Worm (Caenorhabditis elegans): ENCODE results near the gene zchc-1A.

The zchc-1A gene

ce11 chrX:5201860-5202259 lies 27.7 kb downstream of the zchc-1A start:
- TF ChIP-seq tra-4 (tag; optimal IDR thresholded peaks at IDR 0.05) (no peak), hnd-1 (tag; optimal IDR thresholded peaks at IDR 0.05) (no peak), F13C5.2 (tag; optimal IDR thresholded peaks at IDR 0.05) (no peak), tbx-37 (GFP tag; conservative IDR thresholded peaks at IDR 0.05) (no peak), ama-1 (optimal IDR thresholded peaks at IDR 0.05) (no peak), hmg-4 (GFP tag; optimal IDR thresholded peaks at IDR 0.05) (no peak), sea-1 (GFP tag; conservative IDR thresholded peaks at IDR 0.05) (no peak), tbx-11 (GFP tag; IDR thresholded peaks at IDR 0.05) (no peak), scrt-1 (GFP tag; IDR thresholded peaks at IDR 0.05) (no peak), hmbx-1 (tag; optimal IDR thresholded peaks at IDR 0.05) (no peak), flt-1 (GFP tag; IDR thresholded peaks at IDR 0.05) (no peak), ceh-36 (tag; optimal IDR thresholded peaks at IDR 0.05) (no peak), aly-1 (tag; optimal IDR thresholded peaks at IDR 0.05) (no peak), ets-7 (tag; optimal IDR thresholded peaks at IDR 0.05) (no peak), pes-1 (GFP tag; IDR thresholded peaks at IDR 0.05) (no peak), B0310.2 (tag; optimal IDR thresholded peaks at IDR 0.05) (no peak), ceh-13 (GFP tag; optimal IDR thresholded peaks at IDR 0.05) (no peak)

- TF ChIP-seq scrt-1 (GFP tag; IDR thresholded peaks at IDR 0.05) (no peak), flt-1 (GFP tag; IDR thresholded peaks at IDR 0.05) (no peak), hmbx-1 (tag; optimal IDR thresholded peaks at IDR 0.05) (no peak), aly-1 (tag; optimal IDR thresholded peaks at IDR 0.05) (no peak), ceh-36 (tag; optimal IDR thresholded peaks at IDR 0.05) (no peak), tra-4 (tag; optimal IDR thresholded peaks at IDR 0.05) (no peak), hmg-4 (GFP tag; optimal IDR thresholded peaks at IDR 0.05) (no peak), ceh-13 (GFP tag; optimal IDR thresholded peaks at IDR 0.05) (no peak), pes-1 (GFP tag; IDR thresholded peaks at IDR 0.05) (no peak), ets-7 (tag; optimal IDR thresholded peaks at IDR 0.05) (no peak), tbx-11 (GFP tag; IDR thresholded peaks at IDR 0.05) (no peak), ama-1 (optimal IDR thresholded peaks at IDR 0.05) (no peak), hnd-1 (tag; optimal IDR thresholded peaks at IDR 0.05) (no peak), F13C5.2 (tag; optimal IDR thresholded peaks at IDR 0.05) (no peak), sea-1 (GFP tag; conservative IDR thresholded peaks at IDR 0.05) (no peak), tbx-37 (GFP tag; conservative IDR thresholded peaks at IDR 0.05) (no peak), B0310.2 (tag; optimal IDR thresholded peaks at IDR 0.05) (no peak)
These were observed 28.2 kb downstream of the zchc-1A start for ce11 chrX:5202399-5202798.

- TF ChIP-seq hmg-4 (GFP tag; optimal IDR thresholded peaks at IDR 0.05) = no peak
- TF ChIP-seq pes-1 (GFP tag; IDR thresholded peaks at IDR 0.05) = no peak
- no peak for TF ChIP-seq sea-1 (GFP tag; conservative IDR thresholded peaks at IDR 0.05)
- no peak for TF ChIP-seq flt-1 (GFP tag; IDR thresholded peaks at IDR 0.05)
- no peak for TF ChIP-seq aly-1 (tag; optimal IDR thresholded peaks at IDR 0.05)
- TF ChIP-seq F13C5.2 (tag; optimal IDR thresholded peaks at IDR 0.05) = no peak
- TF ChIP-seq ceh-13 (GFP tag; optimal IDR thresholded peaks at IDR 0.05) = no peak
These were observed 28.8 kb downstream of the zchc-1A start for ce11 chrX:5202923-5203322.

- TF ChIP-seq ceh-36 (tag; optimal IDR thresholded peaks at IDR 0.05) (no peak), scrt-1 (GFP tag; IDR thresholded peaks at IDR 0.05) (no peak), hmg-4 (GFP tag; optimal IDR thresholded peaks at IDR 0.05) (peak; percentile 71), ets-7 (tag; optimal IDR thresholded peaks at IDR 0.05) (peak; percentile 28), aly-1 (tag; optimal IDR thresholded peaks at IDR 0.05) (peak; percentile 64)
These were observed 31.4 kb downstream of the zchc-1A start, which contains the start of gene H28G03.2 for ce11 chrX:5205561-5205960. TSS of gene H28G03.2 (plus strand) at chrX:5205760.

- TF ChIP-seq ceh-13 (GFP tag; optimal IDR thresholded peaks at IDR 0.05) (no peak), B0310.2 (tag; optimal IDR thresholded peaks at IDR 0.05) (no peak), ceh-36 (tag; optimal IDR thresholded peaks at IDR 0.05) (no peak), ama-1 (optimal IDR thresholded peaks at IDR 0.05) (no peak), tbx-11 (GFP tag; IDR thresholded peaks at IDR 0.05) (no peak), flt-1 (GFP tag; IDR thresholded peaks at IDR 0.05) (no peak), tbx-37 (GFP tag; conservative IDR thresholded peaks at IDR 0.05) (no peak), ets-7 (tag; optimal IDR thresholded peaks at IDR 0.05) (no peak), hnd-1 (tag; optimal IDR thresholded peaks at IDR 0.05) (no peak), hmbx-1 (tag; optimal IDR thresholded peaks at IDR 0.05) (no peak), scrt-1 (GFP tag; IDR thresholded peaks at IDR 0.05) (no peak)
These were observed 33.6 kb downstream of the zchc-1A start for ce11 chrX:5207819-5208218.

ce11 chrX:5208326-5208725 lies 34.2 kb downstream of the zchc-1A start:
- TF ChIP-seq hnd-1 (tag; optimal IDR thresholded peaks at IDR 0.05) = no peak
- TF ChIP-seq F13C5.2 (tag; optimal IDR thresholded peaks at IDR 0.05) = no peak
- no peak for TF ChIP-seq scrt-1 (GFP tag; IDR thresholded peaks at IDR 0.05)
- no peak for TF ChIP-seq B0310.2 (tag; optimal IDR thresholded peaks at IDR 0.05)
- TF ChIP-seq ceh-13 (GFP tag; optimal IDR thresholded peaks at IDR 0.05) = no peak
- no peak for TF ChIP-seq flt-1 (GFP tag; IDR thresholded peaks at IDR 0.05)
- TF ChIP-seq sea-1 (GFP tag; conservative IDR thresholded peaks at IDR 0.05) = no peak
- TF ChIP-seq ets-7 (tag; optimal IDR thresholded peaks at IDR 0.05) = no peak
- TF ChIP-seq ceh-36 (tag; optimal IDR thresholded peaks at IDR 0.05) = no peak
- no peak for TF ChIP-seq ama-1 (optimal IDR thresholded peaks at IDR 0.05)

ce11 chrX:5208831-5209230 lies 34.7 kb downstream of the zchc-1A start:
- no peak for TF ChIP-seq tra-4 (tag; optimal IDR thresholded peaks at IDR 0.05)
- TF ChIP-seq aly-1 (tag; optimal IDR thresholded peaks at IDR 0.05) = no peak
- no peak for TF ChIP-seq tbx-37 (GFP tag; conservative IDR thresholded peaks at IDR 0.05)
- TF ChIP-seq sea-1 (GFP tag; conservative IDR thresholded peaks at IDR 0.05) = no peak
- no peak for TF ChIP-seq scrt-1 (GFP tag; IDR thresholded peaks at IDR 0.05)
- TF ChIP-seq pes-1 (GFP tag; IDR thresholded peaks at IDR 0.05) = no peak
- TF ChIP-seq F13C5.2 (tag; optimal IDR thresholded peaks at IDR 0.05) = no peak
- TF ChIP-seq flt-1 (GFP tag; IDR thresholded peaks at IDR 0.05) = no peak
- no peak for TF ChIP-seq hmg-4 (GFP tag; optimal IDR thresholded peaks at IDR 0.05)
- no peak for TF ChIP-seq ceh-13 (GFP tag; optimal IDR thresholded peaks at IDR 0.05)
- no peak for TF ChIP-seq ama-1 (optimal IDR thresholded peaks at IDR 0.05)
- TF ChIP-seq hnd-1 (tag; optimal IDR thresholded peaks at IDR 0.05) = no peak
- TF ChIP-seq hmbx-1 (tag; optimal IDR thresholded peaks at IDR 0.05) = no peak
- no peak for TF ChIP-seq B0310.2 (tag; optimal IDR thresholded peaks at IDR 0.05)
- TF ChIP-seq ceh-36 (tag; optimal IDR thresholded peaks at IDR 0.05) = no peak

ce11 chrX:5209429-5209828 lies 35.3 kb downstream of the zchc-1A start:
- no peak for TF ChIP-seq flt-1 (GFP tag; IDR thresholded peaks at IDR 0.05)
- TF ChIP-seq ceh-13 (GFP tag; optimal IDR thresholded peaks at IDR 0.05) = no peak
- TF ChIP-seq scrt-1 (GFP tag; IDR thresholded peaks at IDR 0.05) = no peak
- TF ChIP-seq pes-1 (GFP tag; IDR thresholded peaks at IDR 0.05) = no peak
